Worm (Caenorhabditis elegans) whole organism, L4 larva: ENCODE measurements around the gene gtf-2H4.

Experiments
- aha-1 ChIP-seq: fragments of 150-350 bp; peaks from one replicate; lab custom pipeline; 2014; ENCODE audit warnings: missing biosample characterization, missing genetic modification characterization
- arid-1 ChIP-seq: fragments of 200-800 bp; sonication (Bioruptor generic); conservative IDR thresholded peaks from 2 replicates; pipeline ENCODE4 v1.3.6; 2022; ENCODE audit warnings: missing genetic modification reagents, missing genetic modification characterization, missing compliant biosample characterization
- ceh-20 ChIP-seq: fragments of 200-800 bp; sonication (Bioruptor generic); IDR thresholded peaks from 2 replicates; pipeline ENCODE4 v1.3.6; 2022; ENCODE audit warnings: missing genetic modification reagents, missing genetic modification characterization, missing compliant biosample characterization
- ceh-32 ChIP-seq: sonication (generic microtip); optimal IDR thresholded peaks from 2 replicates; lab custom pipeline; 2016; ENCODE audit warnings: mild to moderate bottlenecking, missing genetic modification characterization, missing compliant biosample characterization; ENCODE audit not compliant: poor library complexity
- cey-2 ChIP-seq: sonication (generic microtip); optimal IDR thresholded peaks from 3 replicates; lab custom pipeline; 2017; ENCODE audit warnings: missing genetic modification characterization, mild to moderate bottlenecking, missing compliant biosample characterization, antibody characterized with exemption, borderline replicate concordance; ENCODE audit not compliant: insufficient read depth
- dmd-6 ChIP-seq: fragments of 200-800 bp; sonication (Bioruptor generic); IDR thresholded peaks from 2 replicates; pipeline ENCODE4 v1.3.6; 2022; ENCODE audit warnings: missing genetic modification reagents, missing genetic modification characterization, missing compliant biosample characterization
- dpl-1 ChIP-seq: fragments of 150-350 bp; optimal IDR thresholded peaks from 2 replicates; lab custom pipeline; 2014; ENCODE audit warnings: missing biosample characterization, missing genetic modification reagents, missing genetic modification characterization
- dve-1 ChIP-seq: sonication (generic microtip); optimal IDR thresholded peaks from 2 replicates; lab custom pipeline; 2017; ENCODE audit warnings: antibody characterized with exemption, mild to moderate bottlenecking, missing genetic modification characterization, missing compliant biosample characterization; ENCODE audit not compliant: insufficient read depth
- egl-27 ChIP-seq: sonication (generic microtip); optimal IDR thresholded peaks from 3 replicates; lab custom pipeline; 2017; ENCODE audit warnings: missing biosample characterization, missing genetic modification reagents, missing genetic modification characterization
- hlh-30 ChIP-seq: sonication (generic microtip); optimal IDR thresholded peaks from 2 replicates; lab custom pipeline; 2017; ENCODE audit warnings: antibody characterized with exemption, mild to moderate bottlenecking, missing genetic modification characterization, missing compliant biosample characterization; ENCODE audit not compliant: insufficient read depth
- jun-1 ChIP-seq: fragments of 150-350 bp; optimal IDR thresholded peaks from 2 replicates; lab custom pipeline; 2014; ENCODE audit warnings: missing biosample characterization, missing genetic modification reagents, missing genetic modification characterization
- madf-5 ChIP-seq, 2 experiments: fragments of 200-800 bp; sonication (Bioruptor generic); IDR thresholded peaks; 2 replicates each; pipeline ENCODE4 v1.3.6; 2022; ENCODE audit warnings: missing compliant biosample characterization in 2 of 2, missing genetic modification characterization in 2 of 2
- mep-1 ChIP-seq: fragments of 150-350 bp; sonication (generic microtip); optimal IDR thresholded peaks from 3 replicates; lab custom pipeline; 2014; ENCODE audit warnings: missing biosample characterization, missing genetic modification characterization
- nhr-28 ChIP-seq: fragments of 150-350 bp; optimal IDR thresholded peaks from 2 replicates; lab custom pipeline; 2014; ENCODE audit warnings: missing biosample characterization, missing genetic modification characterization
- nhr-48 ChIP-seq: sonication (generic microtip); optimal IDR thresholded peaks from 2 replicates; lab custom pipeline; 2016; ENCODE audit warnings: mild to moderate bottlenecking, missing genetic modification characterization, missing compliant biosample characterization
- pqm-1 ChIP-seq: sonication (generic microtip); optimal IDR thresholded peaks from 2 replicates; lab custom pipeline; 2017; ENCODE audit warnings: missing biosample characterization, missing genetic modification characterization
- tra-1 ChIP-seq: fragments of 200-800 bp; sonication (Bioruptor generic); IDR thresholded peaks from 2 replicates; pipeline ENCODE4 v1.3.6; 2022; ENCODE audit warnings: missing genetic modification reagents, missing genetic modification characterization, missing compliant biosample characterization

Gene gtf-2H4

DNA sequence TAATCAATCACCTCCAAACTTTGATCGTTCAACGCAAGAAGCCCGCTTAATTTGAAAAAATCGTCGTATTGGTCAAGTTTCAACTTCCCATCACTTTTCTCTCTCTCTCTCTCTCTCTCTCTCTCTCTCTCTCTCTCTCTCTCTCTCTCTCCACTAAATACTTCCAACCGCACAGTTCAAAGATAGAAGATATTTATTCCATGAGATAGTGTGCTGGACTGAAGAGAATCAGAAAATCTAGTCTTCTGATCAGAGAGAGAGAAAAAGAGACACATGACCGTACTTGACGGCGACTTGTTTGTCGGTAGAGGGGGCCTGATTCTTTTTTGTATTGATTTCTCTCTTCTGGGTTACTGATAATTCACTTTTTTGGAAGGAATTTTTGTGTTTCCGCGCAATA is 54.3 kb downstream of the gtf-2H4 start (continued):
- no peak for TF ChIP-seq ceh-32 (tag; lab: Kevin White, UChicago)
- no peak for TF ChIP-seq arid-1 (GFP tag; lab: Robert Waterston, UW)
- TF ChIP-seq jun-1 (tag; lab: Kevin White, UChicago): no peak
- no peak for TF ChIP-seq dpl-1 (GFP tag; lab: Kevin White, UChicago)
- TF ChIP-seq cey-2 (tag; lab: Kevin White, UChicago): no peak
- no peak; the same call in 1 of the 2 replicates for TF ChIP-seq dmd-6 (GFP tag; lab: Robert Waterston, UW)
- no peak for TF ChIP-seq pqm-1 (tag; lab: Kevin White, UChicago)
- TF ChIP-seq egl-27 (tag; lab: Kevin White, UChicago): no peak
- TF ChIP-seq madf-5 (GFP tag; IDR thresholded peaks at IDR 0.05; lab: Robert Waterston, UW): no peak
- 0 out of 2 replicates have a peak, but pooled peaks have one; percentile 9 for TF ChIP-seq tra-1 (GFP tag; lab: Robert Waterston, UW)
- TF ChIP-seq mep-1: peak; percentile 51
- peak; percentile 83 for TF ChIP-seq hlh-30 (tag; lab: Kevin White, UChicago)
- TF ChIP-seq aha-1: no peak
- peak; percentile 50 for TF ChIP-seq dve-1
- peak; percentile 67 for TF ChIP-seq nhr-48 (tag; lab: Kevin White, UChicago)
- TF ChIP-seq ceh-20: peak; percentile 78
- peak; percentile 36 for TF ChIP-seq nhr-28 (tag; lab: Kevin White, UChicago)
- TF ChIP-seq, all 104 proteins: peak for 10
